Worm (Caenorhabditis elegans) whole organism, mixed stage, embryonic: Measurements from ENCODE around the gene daf-31.
A peak's percentile ranks its signal among the peaks of the same experiment; 100 is the strongest.

Experiments
- bed-3 ChIP-seq: fragments of 200-800 bp; sonication (Bioruptor generic); optimal IDR thresholded peaks from 3 replicates; lab custom pipeline; 2018; ENCODE audit warnings: mild to moderate bottlenecking, missing genetic modification characterization, moderate library complexity, missing compliant biosample characterization
- blmp-1 ChIP-seq: fragments of 150-350 bp; optimal IDR thresholded peaks from 2 replicates; lab custom pipeline; 2014; ENCODE audit warnings: missing biosample characterization, missing genetic modification characterization
- ceh-43 ChIP-seq: fragments of 200-800 bp; sonication (Bioruptor generic); optimal IDR thresholded peaks from 2 replicates; lab custom pipeline; 2018; ENCODE audit warnings: mild to moderate bottlenecking, missing genetic modification characterization, moderate library complexity, missing compliant biosample characterization
- ces-1 ChIP-seq: fragments of 150-350 bp; optimal IDR thresholded peaks from 2 replicates; lab custom pipeline; 2014; ENCODE audit warnings: missing biosample characterization, missing genetic modification reagents, missing genetic modification characterization
- drap-1 ChIP-seq: fragments of 200-800 bp; sonication (Bioruptor generic); optimal IDR thresholded peaks from 3 replicates; lab custom pipeline; 2018; ENCODE audit warnings: mild to moderate bottlenecking, missing genetic modification characterization, missing compliant biosample characterization
- elt-3 ChIP-seq: fragments of 150-350 bp; optimal IDR thresholded peaks from 2 replicates; lab custom pipeline; 2014; ENCODE audit warnings: missing biosample characterization, missing genetic modification characterization
- ham-2 ChIP-seq: fragments of 200-800 bp; sonication (Bioruptor generic); optimal IDR thresholded peaks from 2 replicates; lab custom pipeline; 2018; ENCODE audit warnings: mild to moderate bottlenecking, missing genetic modification characterization, missing compliant biosample characterization
- lin-32 ChIP-seq: fragments of 200-800 bp; sonication (Bioruptor generic); optimal IDR thresholded peaks from 2 replicates; lab custom pipeline; 2018; ENCODE audit warnings: mild to moderate bottlenecking, missing genetic modification characterization, missing compliant biosample characterization
- nhr-2 ChIP-seq: fragments of 150-350 bp; optimal IDR thresholded peaks from 2 replicates; lab custom pipeline; 2014; ENCODE audit warnings: missing biosample characterization, missing genetic modification characterization
- sem-2 ChIP-seq: fragments of 200-800 bp; sonication (Bioruptor generic); optimal IDR thresholded peaks from 2 replicates; lab custom pipeline; 2018; ENCODE audit warnings: mild to moderate bottlenecking, missing genetic modification characterization, missing compliant biosample characterization
- unc-62 ChIP-seq: fragments of 150-350 bp; optimal IDR thresholded peaks from 2 replicates; lab custom pipeline; 2014; ENCODE audit warnings: missing biosample characterization, missing genetic modification reagents, missing genetic modification characterization
- ztf-11 ChIP-seq: fragments of 150-350 bp; optimal IDR thresholded peaks from 2 replicates; lab custom pipeline; 2014; ENCODE audit warnings: missing biosample characterization, missing genetic modification characterization

daf-31 gene

DNA sequence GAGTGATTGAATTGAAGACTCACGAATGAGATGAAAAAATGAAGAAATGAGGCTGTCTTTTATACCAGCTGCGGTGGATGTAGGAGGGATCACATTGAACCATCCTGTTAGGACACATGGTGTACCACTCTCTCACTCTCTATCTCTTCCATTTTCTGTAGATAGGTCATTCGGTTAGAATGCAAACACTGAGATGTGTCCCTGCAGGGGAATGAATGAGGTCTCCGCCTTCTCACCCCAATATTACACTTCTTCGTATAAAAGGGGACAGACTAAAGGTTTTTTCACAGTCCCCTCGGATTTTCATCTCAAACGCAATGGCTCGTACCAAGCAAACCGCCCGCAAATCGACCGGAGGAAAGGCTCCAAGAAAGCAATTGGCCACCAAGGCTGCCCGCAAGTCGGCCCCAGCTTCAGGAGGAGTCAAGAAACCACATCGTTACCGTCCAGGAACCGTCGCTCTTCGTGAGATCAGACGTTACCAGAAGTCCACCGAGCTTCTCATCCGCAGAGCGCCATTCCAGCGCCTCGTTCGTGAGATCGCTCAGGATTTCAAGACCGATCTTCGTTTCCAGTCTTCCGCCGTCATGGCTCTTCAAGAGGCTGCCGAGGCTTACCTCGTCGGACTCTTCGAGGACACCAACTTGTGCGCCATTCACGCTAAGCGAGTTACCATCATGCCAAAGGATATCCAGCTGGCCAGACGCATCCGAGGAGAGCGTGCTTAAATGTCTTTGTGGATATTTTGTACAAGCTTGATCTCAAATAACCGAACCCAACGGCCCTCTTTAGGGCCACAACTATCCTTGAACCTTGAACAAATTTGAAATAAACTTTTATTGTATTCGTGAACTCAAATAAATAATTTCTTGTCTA lies 44.2 kb downstream of the daf-31 start, which contains the start of gene his-32 (continued):
- TF ChIP-seq ham-2 (no peak), drap-1 (GFP tag; lab: Kevin White, UChicago) (peak; percentile 63), ceh-43 (GFP tag; lab: Kevin White, UChicago) (peak; percentile 45)

DNA sequence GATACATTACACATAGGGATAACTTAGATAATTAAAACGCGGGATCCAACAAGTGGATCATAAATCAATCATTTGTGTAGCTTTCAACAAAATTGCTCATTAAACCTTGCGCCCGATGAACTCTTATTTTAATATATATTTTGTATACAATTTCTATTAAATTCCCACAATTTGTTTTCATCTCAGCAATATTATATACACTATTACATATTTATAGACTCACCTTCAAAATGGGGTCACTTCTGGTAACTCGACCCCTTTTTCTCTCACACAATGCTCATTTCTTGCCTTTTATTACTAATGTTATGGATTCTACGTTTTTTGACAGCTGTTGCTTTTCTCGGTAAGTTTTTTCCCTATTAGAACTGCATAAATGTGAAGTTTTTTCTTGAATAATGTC lies 49.6 kb downstream of the daf-31 start, which contains the start of gene lgc-6:
Gene lgc-6 (plus strand): TSS at position 301 of the 400 bp plus-strand sequence.
- TF ChIP-seq sem-2 (GFP tag; lab: Kevin White, UChicago) (no peak), lin-32 (no peak), ham-2 (no peak), blmp-1 (tag; lab: Kevin White, UChicago) (no peak), ztf-11 (tag; lab: Kevin White, UChicago) (no peak), ceh-43 (GFP tag; lab: Kevin White, UChicago) (no peak), unc-62 (GFP tag; lab: Kevin White, UChicago) (no peak), ces-1 (GFP tag; lab: Kevin White, UChicago) (no peak), bed-3 (GFP tag; lab: Kevin White, UChicago) (no peak), nhr-2 (no peak), elt-3 (tag; lab: Kevin White, UChicago) (no peak)
